Worm (Caenorhabditis elegans) whole organism, L1 larva: Measurements from ENCODE around the gene clec-224.

Source experiments
- C34B4.2 ChIP-seq: sonication (generic microtip); optimal IDR thresholded peaks from 2 replicates; lab custom pipeline; 2017; ENCODE audit warnings: mild to moderate bottlenecking, missing genetic modification characterization, missing compliant biosample characterization
- aly-2 ChIP-seq: fragments of 150-350 bp; optimal IDR thresholded peaks from 2 replicates; lab custom pipeline; 2014; ENCODE audit warnings: missing biosample characterization, missing genetic modification characterization
- ceh-8 ChIP-seq: fragments of 200-800 bp; sonication (Bioruptor generic); optimal IDR thresholded peaks from 2 replicates; lab custom pipeline; 2018; ENCODE audit warnings: mild to moderate bottlenecking, missing genetic modification characterization, moderate library complexity, missing compliant biosample characterization
- ceh-82 ChIP-seq, 3 experiments: fragments of 150-350 bp in 1 of 3; sonication (generic microtip) in 2 of 3; optimal IDR thresholded peaks; 2 replicates each; lab custom pipeline; 2014 to 2017; ENCODE audit warnings: missing biosample characterization in 3 of 3, missing genetic modification characterization in 3 of 3
- ceh-90 ChIP-seq: sonication (generic microtip); optimal IDR thresholded peaks from 2 replicates; lab custom pipeline; 2016; ENCODE audit warnings: missing genetic modification characterization, missing compliant biosample characterization
- efl-1 ChIP-seq, 4 experiments: fragments of 150-350 bp; optimal IDR thresholded peaks in 3 of 4; peaks in 1 of 4; 1 replicate in 1 of 4; 2 replicates in 3 of 4; lab custom pipeline; 2014; ENCODE audit warnings: missing biosample characterization in 2 of 4, missing genetic modification characterization in 2 of 4, missing genetic modification reagents in 2 of 4
- egl-27 ChIP-seq, 2 experiments: fragments of 150-350 bp in 1 of 2; sonication (generic microtip); optimal IDR thresholded peaks; 3 replicates each; lab custom pipeline; 2017 to 2018; ENCODE audit warnings: missing biosample characterization in 2 of 2, missing genetic modification characterization in 2 of 2, missing genetic modification reagents in 2 of 2
- elt-2 ChIP-seq: sonication (generic microtip); optimal IDR thresholded peaks from 2 replicates; lab custom pipeline; 2016; ENCODE audit warnings: missing genetic modification characterization, mild to moderate bottlenecking, inconsistent platforms, missing compliant biosample characterization, missing genetic modification reagents
- elt-3 ChIP-seq, 6 experiments: fragments of 150-350 bp in 1 of 6; sonication (generic microtip); optimal IDR thresholded peaks; 2 replicates each; lab custom pipeline; 2017 to 2018; ENCODE audit warnings: missing biosample characterization in 6 of 6, missing genetic modification characterization in 6 of 6, inconsistent platforms in 1 of 6
- fkh-4 ChIP-seq: sonication (generic microtip); optimal IDR thresholded peaks from 2 replicates; lab custom pipeline; 2016; ENCODE audit warnings: missing compliant biosample characterization, missing genetic modification characterization, borderline replicate concordance
- hpl-2 ChIP-seq: fragments of 150-350 bp; optimal IDR thresholded peaks from 2 replicates; lab custom pipeline; 2014; ENCODE audit warnings: missing biosample characterization, missing genetic modification reagents, missing genetic modification characterization
- lin-14 ChIP-seq: fragments of 200-800 bp; sonication (Bioruptor generic); optimal IDR thresholded peaks from 2 replicates; lab custom pipeline; 2018; ENCODE audit warnings: mild to moderate bottlenecking, missing genetic modification characterization, moderate library complexity, missing compliant biosample characterization
- lin-35 ChIP-seq, 2 experiments: fragments of 150-350 bp; optimal IDR thresholded peaks; 2 replicates each; lab custom pipeline; 2014; ENCODE audit warnings: missing biosample characterization in 2 of 2, missing genetic modification characterization in 2 of 2, missing genetic modification reagents in 2 of 2
- lsy-2 ChIP-seq, 2 experiments: fragments of 150-350 bp; optimal IDR thresholded peaks; 2 replicates each; lab custom pipeline; 2014; ENCODE audit warnings: missing biosample characterization in 2 of 2, missing genetic modification characterization in 2 of 2
- mab-9 ChIP-seq: fragments of 200-800 bp; sonication (Bioruptor generic); IDR thresholded peaks from 2 replicates; pipeline ENCODE4 v1.3.6; 2022; ENCODE audit warnings: missing genetic modification reagents, missing genetic modification characterization, missing compliant biosample characterization
- mef-2 ChIP-seq: fragments of 150-350 bp; optimal IDR thresholded peaks from 2 replicates; lab custom pipeline; 2014; ENCODE audit warnings: missing biosample characterization, missing genetic modification characterization
- nhr-11 ChIP-seq: fragments of 150-350 bp; optimal IDR thresholded peaks from 2 replicates; lab custom pipeline; 2014; ENCODE audit warnings: missing biosample characterization, missing genetic modification characterization
- nhr-19 ChIP-seq: fragments of 200-800 bp; sonication (Bioruptor generic); conservative IDR thresholded peaks from 2 replicates; pipeline ENCODE4 v1.3.6; 2022; ENCODE audit warnings: missing genetic modification characterization, missing compliant biosample characterization
- nhr-20 ChIP-seq: sonication (generic microtip); optimal IDR thresholded peaks from 2 replicates; lab custom pipeline; 2016; ENCODE audit warnings: mild to moderate bottlenecking, missing genetic modification characterization, missing compliant biosample characterization
- nhr-47 ChIP-seq: sonication (generic microtip); optimal IDR thresholded peaks from 2 replicates; lab custom pipeline; 2016; ENCODE audit warnings: mild to moderate bottlenecking, missing genetic modification characterization, moderate library complexity, missing compliant biosample characterization
- nhr-71 ChIP-seq: sonication (generic microtip); optimal IDR thresholded peaks from 2 replicates; lab custom pipeline; 2016; ENCODE audit warnings: mild to moderate bottlenecking, missing genetic modification characterization, moderate library complexity, missing compliant biosample characterization
- nhr-84 ChIP-seq: sonication (generic microtip); optimal IDR thresholded peaks from 2 replicates; lab custom pipeline; 2017; ENCODE audit warnings: missing biosample characterization, missing genetic modification characterization
- nhr-85 ChIP-seq: sonication (generic microtip); peaks from one replicate; lab custom pipeline; 2016; ENCODE audit warnings: missing genetic modification characterization, inconsistent platforms, missing compliant biosample characterization
- pqm-1 ChIP-seq: sonication (generic microtip); optimal IDR thresholded peaks from 3 replicates; lab custom pipeline; 2017; ENCODE audit warnings: missing biosample characterization, missing genetic modification characterization
- rnt-1 ChIP-seq: sonication (generic microtip); optimal IDR thresholded peaks from 2 replicates; lab custom pipeline; 2016; ENCODE audit warnings: mild to moderate bottlenecking, missing genetic modification characterization, moderate library complexity, missing compliant biosample characterization
- snpc-4 ChIP-seq: fragments of 150-350 bp; optimal IDR thresholded peaks from 2 replicates; lab custom pipeline; 2014; ENCODE audit warnings: missing biosample characterization, missing genetic modification characterization
- snu-23 ChIP-seq: sonication (generic microtip); optimal IDR thresholded peaks from 2 replicates; lab custom pipeline; 2016; ENCODE audit warnings: missing genetic modification characterization, missing compliant biosample characterization
- sptf-1 ChIP-seq: fragments of 150-350 bp; optimal IDR thresholded peaks from 2 replicates; lab custom pipeline; 2014; ENCODE audit warnings: missing biosample characterization, missing genetic modification characterization
- unc-30 ChIP-seq: sonication (generic microtip); optimal IDR thresholded peaks from 2 replicates; lab custom pipeline; 2017; ENCODE audit warnings: missing biosample characterization, missing genetic modification characterization
- unc-98 ChIP-seq: fragments of 200-800 bp; sonication (Bioruptor generic); IDR thresholded peaks from 2 replicates; pipeline ENCODE4 v1.3.6; 2022; ENCODE audit warnings: missing genetic modification characterization, missing compliant biosample characterization
- vab-15 ChIP-seq: sonication (generic microtip); optimal IDR thresholded peaks from 2 replicates; lab custom pipeline; 2017; ENCODE audit warnings: missing genotype, mild to moderate bottlenecking, missing genetic modification characterization, missing compliant biosample characterization
- xbp-1 ChIP-seq: sonication (generic microtip); optimal IDR thresholded peaks from 2 replicates; lab custom pipeline; 2016; ENCODE audit warnings: missing genetic modification characterization, missing compliant biosample characterization
- ztf-11 ChIP-seq, 2 experiments: sonication (generic microtip); optimal IDR thresholded peaks; 2 replicates each; lab custom pipeline; 2016 to 2017; ENCODE audit warnings: missing genetic modification characterization in 2 of 2, missing biosample characterization in 1 of 2, missing compliant biosample characterization in 1 of 2

The clec-224 gene

DNA sequence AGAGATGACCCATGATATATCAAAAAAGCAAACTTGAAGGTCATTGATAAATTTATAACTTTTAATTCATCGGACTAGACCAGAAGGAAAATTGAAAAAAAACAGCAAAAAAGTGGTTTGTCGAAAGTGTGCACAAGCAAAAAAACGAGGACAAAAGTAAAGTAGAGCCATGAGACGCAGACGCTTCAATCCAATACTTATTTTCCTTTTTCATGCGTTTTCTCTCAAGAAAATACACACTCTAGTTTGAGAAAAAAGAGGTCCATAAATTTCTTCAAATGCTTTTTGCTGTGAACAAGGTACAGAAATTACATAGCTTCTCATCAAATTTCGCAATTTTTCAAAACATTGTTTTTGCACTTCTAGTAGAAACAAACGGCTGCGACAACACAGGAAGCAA is 18.1 kb downstream of the clec-224 start:
- TF ChIP-seq ztf-11 (tag; optimal IDR thresholded peaks at IDR 0.05; lab: Kevin White, UChicago) (no peak), hpl-2 (GFP tag; lab: Kevin White, UChicago) (no peak), ceh-82 (tag; optimal IDR thresholded peaks at IDR 0.05; lab: Kevin White, UChicago) (peak in 1 of 3 experiments; percentile 15), nhr-19 (GFP tag; lab: Robert Waterston, UW) (no peak), aly-2 (no peak), vab-15 (tag; lab: Kevin White, UChicago) (no peak), elt-3 (tag; optimal IDR thresholded peaks at IDR 0.05; lab: Kevin White, UChicago) (peak in 1 of 6 experiments; percentile 77), nhr-11 (tag; lab: Kevin White, UChicago) (no peak), C34B4.2 (tag; lab: Kevin White, UChicago) (no peak), sptf-1 (tag; lab: Kevin White, UChicago) (no peak), nhr-20 (tag; lab: Kevin White, UChicago) (no peak), unc-30 (tag; lab: Kevin White, UChicago) (no peak), fkh-4 (tag; lab: Kevin White, UChicago) (no peak), mef-2 (tag; lab: Kevin White, UChicago) (no peak), ceh-8 (no peak), lsy-2 (tag; optimal IDR thresholded peaks at IDR 0.05; lab: Kevin White, UChicago) (peak in 1 of 2 experiments; percentile 23), lin-14 (GFP tag; lab: Kevin White, UChicago) (peak; percentile 61), ceh-90 (tag; lab: Kevin White, UChicago) (no peak), egl-27 (tag; optimal IDR thresholded peaks at IDR 0.05; lab: Kevin White, UChicago) (no peak)
- TF ChIP-seq, all 84 proteins: peak for 4

- TF ChIP-seq nhr-19 (GFP tag; lab: Robert Waterston, UW): no peak
- TF ChIP-seq xbp-1 (tag; lab: Kevin White, UChicago): no peak
- TF ChIP-seq unc-98 (GFP tag; lab: Robert Waterston, UW): no peak
- peak; percentile 8 for TF ChIP-seq lin-14 (GFP tag; lab: Kevin White, UChicago)
- no peak for TF ChIP-seq efl-1 (optimal IDR thresholded peaks at IDR 0.05; lab: Kevin White, UChicago)
- peak in 1 of 2 experiments; percentile 70 for TF ChIP-seq efl-1 (GFP tag; optimal IDR thresholded peaks at IDR 0.05 in 1 of 2; lab: Kevin White, UChicago)
- TF ChIP-seq nhr-47: no peak
- peak; percentile 85 for TF ChIP-seq nhr-85 (tag; lab: Kevin White, UChicago)
Measured at ce11 chrV:12159975-12160374, 19.3 kb downstream of the clec-224 start.

- TF ChIP-seq elt-2 (tag; lab: Kevin White, UChicago) (no peak), efl-1 (optimal IDR thresholded peaks at IDR 0.05; lab: Kevin White, UChicago) (peak in 1 of 2 experiments; percentile 14), efl-1 (GFP tag; optimal IDR thresholded peaks at IDR 0.05 in 1 of 2; lab: Kevin White, UChicago) (peak in 1 of 2 experiments; percentile 77), lin-14 (GFP tag; lab: Kevin White, UChicago) (peak; percentile 79), snu-23 (GFP tag; lab: Kevin White, UChicago) (peak; percentile 8), nhr-71 (peak; percentile 47), pqm-1 (no peak), nhr-19 (GFP tag; lab: Robert Waterston, UW) (peak; percentile 29), nhr-20 (tag; lab: Kevin White, UChicago) (peak; percentile 27), unc-30 (tag; lab: Kevin White, UChicago) (no peak), nhr-85 (tag; lab: Kevin White, UChicago) (peak; percentile 81), lin-35 (GFP tag; optimal IDR thresholded peaks at IDR 0.05; lab: Kevin White, UChicago) (no peak), rnt-1 (tag; lab: Kevin White, UChicago) (peak; percentile 76)
Measured at ce11 chrV:12158377-12158776, 20.9 kb downstream of the clec-224 start.

- TF ChIP-seq fkh-4 (tag; lab: Kevin White, UChicago) (no peak), hpl-2 (GFP tag; lab: Kevin White, UChicago) (no peak), mab-9 (GFP tag; lab: Robert Waterston, UW) (no peak), snpc-4 (no peak), nhr-84 (no peak)
Measured at ce11 chrV:12154554-12154953, 24.7 kb downstream of the clec-224 start, which contains the start of gene C27A7.9. Gene C27A7.9 (minus strand): TSS chrV:12154654.
